Worm (Caenorhabditis elegans): Measurements from ENCODE around the gene W08A12.3.

DNA sequence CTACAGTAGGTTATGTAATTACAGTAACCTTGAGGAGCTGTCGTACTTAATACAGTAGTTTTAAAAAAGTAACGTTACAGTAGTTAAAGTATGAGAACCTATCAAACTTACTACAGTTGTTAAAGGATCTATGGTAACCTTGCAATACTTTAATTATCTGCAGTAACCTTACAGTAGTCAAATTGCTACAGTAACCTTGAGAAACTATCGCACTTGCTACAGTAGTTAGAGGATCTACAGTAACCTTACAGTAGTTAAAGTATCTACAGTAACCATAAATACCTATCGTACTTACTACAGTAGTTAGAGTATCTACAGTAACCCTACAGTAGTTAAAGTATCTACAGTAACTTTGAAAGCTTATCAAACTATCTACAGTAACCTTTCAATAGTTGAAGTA lies 28.9 kb downstream of the W08A12.3 start:
- TF ChIP-seq tbx-2 (tag; optimal IDR thresholded peaks at IDR 0.05), result no peak
- TF ChIP-seq pha-4 (tag; optimal IDR thresholded peaks at IDR 0.05), result no peak
- TF ChIP-seq lin-11 (tag; optimal IDR thresholded peaks at IDR 0.05), result no peak
